Worm (Caenorhabditis elegans) whole organism, early embryonic: Measurements from ENCODE around the gene msp-19.
"Not testable (repeated sequence)": the region's sequence is repeated elsewhere in the genome, so short reads cannot be mapped to it uniquely, and the experiment has no call there.

Experiments used
- B0310.2 ChIP-seq: sonication (generic microtip); optimal IDR thresholded peaks from 2 replicates; lab custom pipeline; 2016; ENCODE audit warnings: mild to moderate bottlenecking, missing genetic modification characterization, missing compliant biosample characterization
- F13C5.2 ChIP-seq: sonication (generic microtip); optimal IDR thresholded peaks from 2 replicates; lab custom pipeline; 2017; ENCODE audit warnings: mild to moderate bottlenecking, missing genetic modification characterization, inconsistent platforms, missing compliant biosample characterization
- aly-1 ChIP-seq: sonication (generic microtip); optimal IDR thresholded peaks from 2 replicates; lab custom pipeline; 2016; ENCODE audit warnings: missing genetic modification characterization, missing compliant biosample characterization
- ama-1 ChIP-seq: fragments of 150-350 bp; optimal IDR thresholded peaks from 2 replicates; lab custom pipeline; 2014
- ceh-13 ChIP-seq: fragments of 200-800 bp; sonication (Bioruptor generic); optimal IDR thresholded peaks from 2 replicates; lab custom pipeline; 2018; ENCODE audit warnings: mild to moderate bottlenecking, missing genetic modification characterization, missing compliant biosample characterization
- ceh-36 ChIP-seq: sonication (generic microtip); optimal IDR thresholded peaks from 2 replicates; lab custom pipeline; 2016; ENCODE audit warnings: missing genetic modification characterization, inconsistent platforms, missing compliant biosample characterization
- ets-7 ChIP-seq: sonication (generic microtip); optimal IDR thresholded peaks from 2 replicates; lab custom pipeline; 2016; ENCODE audit warnings: missing genotype, missing genetic modification characterization, missing compliant biosample characterization
- flt-1 ChIP-seq: fragments of 200-800 bp; sonication (Bioruptor generic); IDR thresholded peaks from 2 replicates; pipeline ENCODE4 v1.3.6; 2022; ENCODE audit warnings: missing genetic modification characterization, missing compliant biosample characterization
- hmbx-1 ChIP-seq: sonication (generic microtip); optimal IDR thresholded peaks from 2 replicates; lab custom pipeline; 2016; ENCODE audit warnings: mild to moderate bottlenecking, missing genetic modification characterization, missing compliant biosample characterization
- hmg-4 ChIP-seq: fragments of 200-800 bp; sonication (Bioruptor generic); optimal IDR thresholded peaks from 2 replicates; lab custom pipeline; 2018; ENCODE audit warnings: mild to moderate bottlenecking, missing genetic modification characterization, missing compliant biosample characterization
- hnd-1 ChIP-seq: sonication (generic microtip); optimal IDR thresholded peaks from 2 replicates; lab custom pipeline; 2016; ENCODE audit warnings: missing genetic modification characterization, missing compliant biosample characterization
- pes-1 ChIP-seq: fragments of 200-800 bp; sonication (Bioruptor generic); IDR thresholded peaks from 2 replicates; pipeline ENCODE4 v1.3.6; 2022; ENCODE audit warnings: missing genetic modification reagents, missing genetic modification characterization, missing compliant biosample characterization
- scrt-1 ChIP-seq: fragments of 200-800 bp; sonication (Bioruptor generic); IDR thresholded peaks from 2 replicates; pipeline ENCODE4 v1.3.6; 2022; ENCODE audit warnings: missing genetic modification characterization, missing compliant biosample characterization
- sea-1 ChIP-seq: fragments of 200-800 bp; sonication (Bioruptor generic); conservative IDR thresholded peaks from 2 replicates; pipeline ENCODE4 v1.3.6; 2022; ENCODE audit warnings: missing genetic modification characterization, missing compliant biosample characterization
- tbx-11 ChIP-seq: fragments of 200-800 bp; sonication (Bioruptor generic); IDR thresholded peaks from 2 replicates; pipeline ENCODE4 v1.3.6; 2022; ENCODE audit warnings: missing genetic modification characterization, missing compliant biosample characterization
- tbx-37 ChIP-seq: fragments of 200-800 bp; sonication (Bioruptor generic); conservative IDR thresholded peaks from 2 replicates; pipeline ENCODE4 v1.3.6; 2022; ENCODE audit warnings: missing genetic modification reagents, missing genetic modification characterization, missing compliant biosample characterization
- tra-4 ChIP-seq: sonication (generic microtip); optimal IDR thresholded peaks from 2 replicates; lab custom pipeline; 2017; ENCODE audit warnings: missing genetic modification characterization, missing compliant biosample characterization

msp-19 gene

ce11 chrIV:5228619-5229018 is 31.8 kb upstream of the msp-19 start, which contains the start of gene thn-6:
Gene thn-6 (plus strand): TSS chrIV:5228919.
- no peak for TF ChIP-seq ceh-13 (GFP tag; lab: Kevin White, UChicago)
- no peak for TF ChIP-seq ama-1 (lab: Kevin White, UChicago)
- TF ChIP-seq flt-1: no peak
- TF ChIP-seq hmg-4 (GFP tag; lab: Kevin White, UChicago): no peak
- no peak for TF ChIP-seq ceh-36
- no peak for TF ChIP-seq tbx-11 (GFP tag; lab: Robert Waterston, UW)
- no peak for TF ChIP-seq tbx-37 (GFP tag; lab: Robert Waterston, UW)
- TF ChIP-seq scrt-1 (GFP tag; lab: Robert Waterston, UW): no peak
- no peak for TF ChIP-seq ets-7 (tag; lab: Kevin White, UChicago)
- TF ChIP-seq pes-1 (GFP tag; lab: Robert Waterston, UW): no peak
- TF ChIP-seq F13C5.2 (tag; lab: Kevin White, UChicago): no peak
- TF ChIP-seq hmbx-1 (tag; lab: Kevin White, UChicago): no peak
- TF ChIP-seq hnd-1 (tag; lab: Kevin White, UChicago): no peak
- no peak for TF ChIP-seq aly-1 (tag; lab: Kevin White, UChicago)

- TF ChIP-seq B0310.2 (tag; lab: Kevin White, UChicago) (no peak), hmg-4 (GFP tag; lab: Kevin White, UChicago) (no peak), pes-1 (GFP tag; lab: Robert Waterston, UW) (no peak), hmbx-1 (tag; lab: Kevin White, UChicago) (no peak), ceh-36 (no peak), tbx-37 (GFP tag; lab: Robert Waterston, UW) (no peak), ets-7 (tag; lab: Kevin White, UChicago) (no peak), F13C5.2 (tag; lab: Kevin White, UChicago) (no peak), aly-1 (tag; lab: Kevin White, UChicago) (no peak), ama-1 (lab: Kevin White, UChicago) (no peak)
Observed at ce11 chrIV:5230530-5230929, 29.9 kb upstream of the msp-19 start, which contains the start of gene thn-5. Gene thn-5 (plus strand): TSS chrIV:5230830.

ce11 chrIV:5254678-5255077 is 5.7 kb upstream of the msp-19 start, which contains the start of gene F36H12.10:
Gene F36H12.10 (minus strand): TSS chrIV:5254778.
- not testable (repeated sequence) for TF ChIP-seq B0310.2 (tag; lab: Kevin White, UChicago); hnd-1 (tag; lab: Kevin White, UChicago); tbx-11 (GFP tag; lab: Robert Waterston, UW)

ce11 chrIV:5256731-5257130 is 3.7 kb upstream of the msp-19 start, which contains the start of gene F36H12.9:
Gene F36H12.9 (plus strand): TSS chrIV:5257031.
- TF ChIP-seq aly-1 (tag; lab: Kevin White, UChicago); ama-1 (lab: Kevin White, UChicago); ceh-13 (GFP tag; lab: Kevin White, UChicago): not testable (repeated sequence)

ce11 chrIV:5258385-5258784 is 2.0 kb upstream of the msp-19 start, which contains the start of gene ttbk-2.1:
Gene ttbk-2.1 (plus strand): TSS chrIV:5258685.
- TF ChIP-seq ceh-13 (GFP tag; lab: Kevin White, UChicago); F13C5.2 (tag; lab: Kevin White, UChicago); B0310.2 (tag; lab: Kevin White, UChicago): not testable (repeated sequence)

ce11 chrIV:5266474-5266873 is 6.1 kb downstream of the msp-19 start, which contains the start of gene F36H12.5:
Gene F36H12.5 (plus strand): TSS chrIV:5266774.
- no peak for TF ChIP-seq B0310.2 (tag; lab: Kevin White, UChicago)
- TF ChIP-seq aly-1 (tag; lab: Kevin White, UChicago): no peak
- no peak for TF ChIP-seq ets-7 (tag; lab: Kevin White, UChicago)
- no peak for TF ChIP-seq F13C5.2 (tag; lab: Kevin White, UChicago)
- TF ChIP-seq tbx-37 (GFP tag; lab: Robert Waterston, UW): no peak
- no peak for TF ChIP-seq ama-1 (lab: Kevin White, UChicago)
- no peak for TF ChIP-seq tbx-11 (GFP tag; lab: Robert Waterston, UW)
- no peak for TF ChIP-seq hmbx-1 (tag; lab: Kevin White, UChicago)
- no peak for TF ChIP-seq hmg-4 (GFP tag; lab: Kevin White, UChicago)

ce11 chrIV:5268803-5269202 is 8.4 kb downstream of the msp-19 start, which contains the start of gene F36H12.4:
Gene F36H12.4 (plus strand): TSS chrIV:5269103.
- TF ChIP-seq tbx-11 (GFP tag; lab: Robert Waterston, UW) (no peak), sea-1 (no peak), hmg-4 (GFP tag; lab: Kevin White, UChicago) (no peak), B0310.2 (tag; lab: Kevin White, UChicago) (no peak), aly-1 (tag; lab: Kevin White, UChicago) (no peak), hnd-1 (tag; lab: Kevin White, UChicago) (no peak), ceh-36 (no peak), flt-1 (no peak), tbx-37 (GFP tag; lab: Robert Waterston, UW) (no peak), ceh-13 (GFP tag; lab: Kevin White, UChicago) (no peak), tra-4 (tag; lab: Kevin White, UChicago) (no peak), ets-7 (tag; lab: Kevin White, UChicago) (no peak)

ce11 chrIV:5272518-5272917 is 12.1 kb downstream of the msp-19 start, which contains the start of gene F36H12.3:
Gene F36H12.3 (plus strand): TSS chrIV:5272818.
- TF ChIP-seq flt-1: no peak
- no peak for TF ChIP-seq ceh-36
- TF ChIP-seq hmg-4 (GFP tag; lab: Kevin White, UChicago): no peak
- no peak for TF ChIP-seq sea-1
- TF ChIP-seq ama-1 (lab: Kevin White, UChicago): no peak
- no peak for TF ChIP-seq hmbx-1 (tag; lab: Kevin White, UChicago)
- TF ChIP-seq ets-7 (tag; lab: Kevin White, UChicago): no peak
- TF ChIP-seq tbx-11 (GFP tag; lab: Robert Waterston, UW): no peak
- no peak for TF ChIP-seq B0310.2 (tag; lab: Kevin White, UChicago)
- TF ChIP-seq hnd-1 (tag; lab: Kevin White, UChicago): no peak
- TF ChIP-seq ceh-13 (GFP tag; lab: Kevin White, UChicago): no peak
- TF ChIP-seq F13C5.2 (tag; lab: Kevin White, UChicago): no peak
- TF ChIP-seq pes-1 (GFP tag; lab: Robert Waterston, UW): no peak
